Worm (Caenorhabditis elegans): Measurements from ENCODE around the gene idpb-3.

DNA sequence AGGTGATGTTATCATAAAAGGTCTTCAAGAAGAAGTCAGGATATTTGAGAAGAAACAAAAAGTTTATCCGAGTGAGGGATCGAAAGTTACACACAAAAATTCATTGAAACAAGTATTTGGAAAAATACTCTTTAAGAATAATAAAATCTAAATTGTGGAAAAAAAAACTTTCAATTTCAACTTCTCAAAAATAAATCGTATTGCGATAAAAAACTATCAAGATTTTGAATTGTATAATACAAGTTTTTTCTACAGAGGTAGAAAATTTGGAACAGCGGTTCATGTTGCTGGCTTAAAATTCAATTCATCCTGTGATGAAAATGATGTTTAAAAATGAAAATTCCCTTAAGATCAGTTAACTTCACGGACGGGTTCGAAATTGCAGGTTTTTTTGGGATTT lies 10.5 kb upstream of the idpb-3 start, which contains the start of gene F09C12.8:
- TF ChIP-seq nhr-6 (tag; optimal IDR thresholded peaks at IDR 0.05) (no peak), pha-4 (GFP tag; IDR thresholded peaks at IDR 0.05) (no peak), pha-4 (tag; optimal IDR thresholded peaks at IDR 0.05) (no peak), ama-1 (optimal IDR thresholded peaks at IDR 0.05) (no peak), fos-1 (tag; optimal IDR thresholded peaks at IDR 0.05) (no peak), egl-27 (tag; optimal IDR thresholded peaks at IDR 0.05) (no peak), lin-1 (GFP tag; IDR thresholded peaks at IDR 0.05) (no peak), nhr-237 (tag; optimal IDR thresholded peaks at IDR 0.05) (no peak)

All from whole organism, L4 larva.